1 worm cellular context compared by ENCODE assay signal in the genomic region with DNA sequence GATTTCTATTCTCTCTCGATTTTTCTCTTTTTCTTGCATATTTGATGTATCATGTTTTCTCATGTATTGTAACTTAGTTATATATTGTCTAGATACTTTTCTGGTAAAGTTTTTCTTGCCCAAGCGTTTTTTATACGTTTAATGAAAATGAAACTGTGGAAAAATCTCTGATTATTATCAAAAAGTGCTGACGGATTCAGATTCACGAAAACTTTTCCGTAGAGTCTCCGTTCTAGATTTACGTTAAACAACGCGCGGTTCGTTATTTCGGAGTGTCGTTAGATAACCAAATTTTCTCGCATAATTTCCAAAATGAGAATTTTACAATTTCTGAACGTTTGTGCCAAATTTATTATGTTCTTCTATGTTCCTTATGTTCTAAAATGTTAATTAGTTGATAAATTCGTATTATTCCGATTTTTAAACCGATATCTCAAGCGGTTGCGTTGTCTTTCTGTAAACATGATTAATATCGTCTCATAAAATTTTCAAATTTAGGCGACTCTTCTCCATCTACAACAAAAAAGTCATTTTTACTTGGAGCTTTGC.
TF ChIP-seq lines count a peak whose summit lies in the region.

Gene ptp-2 (plus strand): TSS at position 499 of the 549 bp plus-strand sequence.

TF ChIP-seq in whole organism, L1 larva, 84 proteins besides CTCF, POLR2A, EP300 and RAD21 (continued from another document):
- TF ChIP-seq fkh-8 (tag; optimal IDR thresholded peaks at IDR 0.05; lab: Kevin White, UChicago), result no peak
- TF ChIP-seq nhr-85 (tag; lab: Kevin White, UChicago), result peak; percentile 72
- TF ChIP-seq egl-27 (tag; optimal IDR thresholded peaks at IDR 0.05; lab: Kevin White, UChicago), result no peak
- no peak for TF ChIP-seq ceh-88 (GFP tag; IDR thresholded peaks at IDR 0.05; lab: Robert Waterston, UW)
- TF ChIP-seq unc-30 (tag; optimal IDR thresholded peaks at IDR 0.05; lab: Kevin White, UChicago), result no peak
- TF ChIP-seq sox-4 (tag; optimal IDR thresholded peaks at IDR 0.05; lab: Kevin White, UChicago), result no peak
- no peak for TF ChIP-seq mdl-1 (tag; optimal IDR thresholded peaks at IDR 0.05; lab: Kevin White, UChicago)
- no peak for TF ChIP-seq sup-37 (GFP tag; optimal IDR thresholded peaks at IDR 0.05; lab: Kevin White, UChicago)
- TF ChIP-seq mab-9 (GFP tag; IDR thresholded peaks at IDR 0.05; lab: Robert Waterston, UW), result no peak
- TF ChIP-seq skn-1 (tag; optimal IDR thresholded peaks at IDR 0.05; lab: Kevin White, UChicago), result peak; percentile 31
- TF ChIP-seq sptf-1 (tag; optimal IDR thresholded peaks at IDR 0.05; lab: Kevin White, UChicago), result no peak
- TF ChIP-seq C34B4.2 (tag; optimal IDR thresholded peaks at IDR 0.05; lab: Kevin White, UChicago), result no peak
- no peak for TF ChIP-seq Y116A8C.19 (tag; optimal IDR thresholded peaks at IDR 0.05; lab: Kevin White, UChicago; ENCODE audit: borderline replicate concordance)
- peak; percentile 64 for TF ChIP-seq snu-23 (GFP tag; optimal IDR thresholded peaks at IDR 0.05; lab: Kevin White, UChicago)
- TF ChIP-seq nhr-77 (tag; optimal IDR thresholded peaks at IDR 0.05; lab: Kevin White, UChicago), result no peak
- no peak for TF ChIP-seq vab-15 (tag; optimal IDR thresholded peaks at IDR 0.05; lab: Kevin White, UChicago)
- TF ChIP-seq ztf-4 (tag; optimal IDR thresholded peaks at IDR 0.05; lab: Kevin White, UChicago), result no peak
- TF ChIP-seq lir-3 (tag; optimal IDR thresholded peaks at IDR 0.05; lab: Kevin White, UChicago; ENCODE audit: poor library complexity), result peak; percentile 38
- no peak for TF ChIP-seq pqm-1 (tag; optimal IDR thresholded peaks at IDR 0.05; lab: Kevin White, UChicago)
- peak; percentile 36 for TF ChIP-seq swsn-7 (tag; optimal IDR thresholded peaks at IDR 0.05; lab: Kevin White, UChicago)
- peak; percentile 65 for TF ChIP-seq nhr-71 (tag; optimal IDR thresholded peaks at IDR 0.05; lab: Kevin White, UChicago)
- peak; percentile 22 for TF ChIP-seq mep-1 (tag; optimal IDR thresholded peaks at IDR 0.05; lab: Kevin White, UChicago)
- TF ChIP-seq aly-2 (tag; optimal IDR thresholded peaks at IDR 0.05; lab: Kevin White, UChicago), result no peak
- TF ChIP-seq ceh-63 (GFP tag; optimal IDR thresholded peaks at IDR 0.05; lab: Kevin White, UChicago), result no peak
- no peak for TF ChIP-seq zag-1 (tag; optimal IDR thresholded peaks at IDR 0.05; lab: Kevin White, UChicago)
- TF ChIP-seq zip-4 (GFP tag; optimal IDR thresholded peaks at IDR 0.05; lab: Kevin White, UChicago), result no peak
- TF ChIP-seq lin-39 (tag; optimal IDR thresholded peaks at IDR 0.05; lab: Kevin White, UChicago), result no peak
- no peak for TF ChIP-seq mef-2 (tag; optimal IDR thresholded peaks at IDR 0.05; lab: Kevin White, UChicago)
- TF ChIP-seq xbp-1 (tag; optimal IDR thresholded peaks at IDR 0.05; lab: Kevin White, UChicago), result peak; percentile 22
- no peak for TF ChIP-seq F16B12.6 (tag; optimal IDR thresholded peaks at IDR 0.05; lab: Kevin White, UChicago)
- TF ChIP-seq efl-1 (optimal IDR thresholded peaks at IDR 0.05; lab: Kevin White, UChicago), result peak; percentile 47 to 58
- peak; percentile 48 to 92 for TF ChIP-seq efl-1 (GFP tag; optimal IDR thresholded peaks at IDR 0.05 in 1 of 2; lab: Kevin White, UChicago)
- peak; percentile 49 to 72 for TF ChIP-seq lsy-2 (tag; optimal IDR thresholded peaks at IDR 0.05; lab: Kevin White, UChicago)
- no peak for TF ChIP-seq pag-3 (tag; optimal IDR thresholded peaks at IDR 0.05; lab: Kevin White, UChicago; ENCODE audit: borderline replicate concordance, insufficient read depth)
- no peak for TF ChIP-seq elt-3 (tag; optimal IDR thresholded peaks at IDR 0.05; lab: Kevin White, UChicago)
- TF ChIP-seq unc-62 (GFP tag; optimal IDR thresholded peaks at IDR 0.05; lab: Kevin White, UChicago), result no peak
- no peak for TF ChIP-seq pax-3 (tag; optimal IDR thresholded peaks at IDR 0.05; lab: Kevin White, UChicago)
- TF ChIP-seq nhr-20 (tag; optimal IDR thresholded peaks at IDR 0.05; lab: Kevin White, UChicago), result peak; percentile 61
- no peak for TF ChIP-seq ztf-11 (tag; optimal IDR thresholded peaks at IDR 0.05; lab: Kevin White, UChicago)
- TF ChIP-seq nhr-11 (tag; optimal IDR thresholded peaks at IDR 0.05; lab: Kevin White, UChicago), result no peak
- TF ChIP-seq ceh-8 (GFP tag; optimal IDR thresholded peaks at IDR 0.05; lab: Kevin White, UChicago), result no peak
- TF ChIP-seq fkh-4 (tag; optimal IDR thresholded peaks at IDR 0.05; lab: Kevin White, UChicago; ENCODE audit: borderline replicate concordance), result no peak
